Fruit fly (Drosophila melanogaster): ENCODE measurements around the gene Pop1.

The Pop1 gene

DNA sequence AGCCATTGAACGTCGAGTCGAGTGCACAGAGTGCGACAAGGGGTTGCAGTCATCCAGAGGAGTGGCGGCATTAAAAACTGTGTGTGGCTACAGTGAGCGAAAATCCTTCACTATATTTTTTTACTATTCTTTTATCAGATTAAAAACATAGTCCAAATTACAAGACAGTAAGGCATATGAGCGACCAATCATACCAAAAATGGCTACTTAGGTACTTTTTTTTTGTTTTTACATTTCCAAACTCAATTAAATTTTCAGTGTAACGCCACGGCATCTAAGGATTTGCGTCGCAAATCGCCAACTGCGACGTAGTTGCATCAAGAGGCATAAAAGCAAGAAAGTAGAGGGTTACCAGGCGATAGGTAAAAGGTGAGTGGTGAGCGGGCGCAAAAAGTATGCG, 16.6 kb downstream of the Pop1 start:
- no peak for TF ChIP-seq jim (GFP tag; optimal IDR thresholded peaks at IDR 0.05)
- no peak for TF ChIP-seq Dif (GFP tag; optimal IDR thresholded peaks at IDR 0.05; ENCODE audit: partially characterized antibody)
- TF ChIP-seq woc (GFP tag; optimal IDR thresholded peaks at IDR 0.05) = no peak
- no peak for TF ChIP-seq dsf (GFP tag; optimal IDR thresholded peaks at IDR 0.05; ENCODE audit: borderline replicate concordance)
- no peak for TF ChIP-seq Jra (GFP tag; optimal IDR thresholded peaks at IDR 0.05)
- TF ChIP-seq rgr (GFP tag; optimal IDR thresholded peaks at IDR 0.05) = peak; percentile 10
- TF ChIP-seq OdsH (GFP tag; optimal IDR thresholded peaks at IDR 0.05) = no peak
- TF ChIP-seq Mio (GFP tag; optimal IDR thresholded peaks at IDR 0.05) = no peak
- peak; percentile 26 for TF ChIP-seq Sp1 (GFP tag; optimal IDR thresholded peaks at IDR 0.05)
- TF ChIP-seq ey (GFP tag; optimal IDR thresholded peaks at IDR 0.05) = peak; percentile 30
- no peak for TF ChIP-seq tai (GFP tag; optimal IDR thresholded peaks at IDR 0.05)
- TF ChIP-seq HLH106 (tag; optimal IDR thresholded peaks at IDR 0.05) = no peak
- TF ChIP-seq fru (GFP tag; optimal IDR thresholded peaks at IDR 0.05) = peak; percentile 62
- no peak for TF ChIP-seq Abd-B (GFP tag; optimal IDR thresholded peaks at IDR 0.05)
- TF ChIP-seq Hr78 (GFP tag; optimal IDR thresholded peaks at IDR 0.05) = no peak
- TF ChIP-seq CG9705 (GFP tag; optimal IDR thresholded peaks at IDR 0.05) = no peak
- no peak for TF ChIP-seq Hr83 (GFP tag; optimal IDR thresholded peaks at IDR 0.05; ENCODE audit: poor library complexity, severe bottlenecking)
- peak; percentile 42 for TF ChIP-seq psq (GFP tag; optimal IDR thresholded peaks at IDR 0.05)
- TF ChIP-seq Hnf4 (GFP tag; optimal IDR thresholded peaks at IDR 0.05) = no peak
- no peak for TF ChIP-seq sv (GFP tag; optimal IDR thresholded peaks at IDR 0.05)
- peak in 1 of 2 experiments; percentile 49 for TF ChIP-seq foxo (GFP tag; optimal IDR thresholded peaks at IDR 0.05)
- TF ChIP-seq N (GFP tag; optimal IDR thresholded peaks at IDR 0.05) = no peak
- no peak for TF ChIP-seq Vsx2 (GFP tag; optimal IDR thresholded peaks at IDR 0.05; ENCODE audit: partially characterized antibody)
- peak; percentile 44 for TF ChIP-seq h (GFP tag; optimal IDR thresholded peaks at IDR 0.05)
- TF ChIP-seq Dfd (GFP tag; optimal IDR thresholded peaks at IDR 0.05) = no peak
- TF ChIP-seq dl (GFP tag; optimal IDR thresholded peaks at IDR 0.05; ENCODE audit: insufficient read depth in 1 of 2, partially characterized antibody in 2 of 2) = no peak
- no peak for TF ChIP-seq GATAd (GFP tag; optimal IDR thresholded peaks at IDR 0.05)
- TF ChIP-seq dmrt93B (GFP tag; optimal IDR thresholded peaks at IDR 0.05) = no peak
- TF ChIP-seq brk (GFP tag; optimal IDR thresholded peaks at IDR 0.05) = no peak
- TF ChIP-seq br (GFP tag; optimal IDR thresholded peaks at IDR 0.05) = peak; percentile 20
- TF ChIP-seq lola (GFP tag; optimal IDR thresholded peaks at IDR 0.05) = no peak
- no peak for TF ChIP-seq pan (optimal IDR thresholded peaks at IDR 0.05)
- TF ChIP-seq CrebA (GFP tag; optimal IDR thresholded peaks at IDR 0.05; ENCODE audit: borderline replicate concordance) = no peak
- TF ChIP-seq usp (GFP tag; optimal IDR thresholded peaks at IDR 0.05) = no peak
- no peak for TF ChIP-seq CG32264 (GFP tag; optimal IDR thresholded peaks at IDR 0.05)

DNA sequence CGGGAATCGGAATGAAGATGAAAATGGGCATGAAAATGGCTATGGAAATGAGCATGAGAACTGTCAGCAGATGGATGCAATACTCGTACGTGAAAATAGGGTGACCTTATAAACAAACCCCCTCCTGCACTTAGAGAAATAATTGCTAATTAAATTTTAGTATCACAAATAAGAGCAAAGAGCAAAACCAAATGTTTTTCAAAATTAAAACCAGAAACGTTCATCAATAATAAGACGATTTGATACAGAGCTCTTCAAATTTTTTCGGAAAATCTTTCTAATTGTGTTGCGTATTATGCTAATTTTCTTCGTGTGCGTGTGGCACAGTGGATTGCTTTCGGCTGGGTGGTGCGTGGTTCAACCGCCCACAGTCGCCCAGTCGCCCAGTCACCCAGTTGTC, 23.8 kb downstream of the Pop1 start:
- no peak for TF ChIP-seq Hr78 (GFP tag; optimal IDR thresholded peaks at IDR 0.05)
- no peak for TF ChIP-seq CG9705 (GFP tag; optimal IDR thresholded peaks at IDR 0.05)
- TF ChIP-seq usp (GFP tag; optimal IDR thresholded peaks at IDR 0.05) = no peak
- no peak for TF ChIP-seq dl (GFP tag; optimal IDR thresholded peaks at IDR 0.05; ENCODE audit: insufficient read depth in 1 of 2, partially characterized antibody in 2 of 2)
- no peak for TF ChIP-seq sv (GFP tag; optimal IDR thresholded peaks at IDR 0.05)
- peak; percentile 8 for TF ChIP-seq rgr (GFP tag; optimal IDR thresholded peaks at IDR 0.05)
- TF ChIP-seq OdsH (GFP tag; optimal IDR thresholded peaks at IDR 0.05) = no peak
- TF ChIP-seq dmrt93B (GFP tag; optimal IDR thresholded peaks at IDR 0.05) = no peak
- no peak for TF ChIP-seq Vsx2 (GFP tag; optimal IDR thresholded peaks at IDR 0.05; ENCODE audit: partially characterized antibody)
- TF ChIP-seq sage (GFP tag; optimal IDR thresholded peaks at IDR 0.05) = no peak
- no peak for TF ChIP-seq Hr83 (GFP tag; optimal IDR thresholded peaks at IDR 0.05; ENCODE audit: poor library complexity, severe bottlenecking)
- peak; percentile 44 for TF ChIP-seq fru (GFP tag; optimal IDR thresholded peaks at IDR 0.05)
- peak; percentile 9 for TF ChIP-seq Sp1 (GFP tag; optimal IDR thresholded peaks at IDR 0.05)
- peak; percentile 22 for TF ChIP-seq ey (GFP tag; optimal IDR thresholded peaks at IDR 0.05)
- no peak for TF ChIP-seq Rel (GFP tag; optimal IDR thresholded peaks at IDR 0.05)
- TF ChIP-seq Rel (tag; optimal IDR thresholded peaks at IDR 0.05) = no peak
- TF ChIP-seq CrebA (GFP tag; optimal IDR thresholded peaks at IDR 0.05; ENCODE audit: borderline replicate concordance) = no peak
- peak in 1 of 2 experiments; percentile 33 for TF ChIP-seq foxo (GFP tag; optimal IDR thresholded peaks at IDR 0.05)
- no peak for TF ChIP-seq brk (GFP tag; optimal IDR thresholded peaks at IDR 0.05)
- no peak for TF ChIP-seq Jra (GFP tag; optimal IDR thresholded peaks at IDR 0.05)
- no peak for TF ChIP-seq tai (GFP tag; optimal IDR thresholded peaks at IDR 0.05)
- no peak for TF ChIP-seq Hnf4 (GFP tag; optimal IDR thresholded peaks at IDR 0.05)
- no peak for TF ChIP-seq jim (GFP tag; optimal IDR thresholded peaks at IDR 0.05)
- TF ChIP-seq lola (GFP tag; optimal IDR thresholded peaks at IDR 0.05) = no peak
- TF ChIP-seq HLH106 (tag; optimal IDR thresholded peaks at IDR 0.05) = peak; percentile 2
- TF ChIP-seq h (GFP tag; optimal IDR thresholded peaks at IDR 0.05) = peak; percentile 28
- TF ChIP-seq br (GFP tag; optimal IDR thresholded peaks at IDR 0.05) = peak; percentile 4
- TF ChIP-seq pan (optimal IDR thresholded peaks at IDR 0.05) = no peak
- no peak for TF ChIP-seq psq (GFP tag; optimal IDR thresholded peaks at IDR 0.05)
